Fruit fly (Drosophila melanogaster) whole organism: ENCODE data around the gene CG42671.

Experiments used
- CG8478 ChIP-seq: fragments of >200 bp; optimal IDR thresholded peaks from 2 replicates; lab custom pipeline; 2018; ENCODE audit warnings: inconsistent platforms
- EcR ChIP-seq, 2 experiments: fragments of >200 bp; optimal IDR thresholded peaks; 2 replicates each; lab custom pipeline; 2017; ENCODE audit warnings: missing biosample characterization in 2 of 2, missing genetic modification characterization in 2 of 2, missing genetic modification reagents in 2 of 2
- pan ChIP-seq: fragments of >200 bp; optimal IDR thresholded peaks from 2 replicates; lab custom pipeline; 2017
- psq ChIP-seq: fragments of >200 bp; optimal IDR thresholded peaks from 2 replicates; lab custom pipeline; 2017
- usp ChIP-seq: fragments of >200 bp; optimal IDR thresholded peaks from 2 replicates; lab custom pipeline; 2017; ENCODE audit warnings: missing biosample characterization, missing genetic modification characterization, mixed read lengths

DNA sequence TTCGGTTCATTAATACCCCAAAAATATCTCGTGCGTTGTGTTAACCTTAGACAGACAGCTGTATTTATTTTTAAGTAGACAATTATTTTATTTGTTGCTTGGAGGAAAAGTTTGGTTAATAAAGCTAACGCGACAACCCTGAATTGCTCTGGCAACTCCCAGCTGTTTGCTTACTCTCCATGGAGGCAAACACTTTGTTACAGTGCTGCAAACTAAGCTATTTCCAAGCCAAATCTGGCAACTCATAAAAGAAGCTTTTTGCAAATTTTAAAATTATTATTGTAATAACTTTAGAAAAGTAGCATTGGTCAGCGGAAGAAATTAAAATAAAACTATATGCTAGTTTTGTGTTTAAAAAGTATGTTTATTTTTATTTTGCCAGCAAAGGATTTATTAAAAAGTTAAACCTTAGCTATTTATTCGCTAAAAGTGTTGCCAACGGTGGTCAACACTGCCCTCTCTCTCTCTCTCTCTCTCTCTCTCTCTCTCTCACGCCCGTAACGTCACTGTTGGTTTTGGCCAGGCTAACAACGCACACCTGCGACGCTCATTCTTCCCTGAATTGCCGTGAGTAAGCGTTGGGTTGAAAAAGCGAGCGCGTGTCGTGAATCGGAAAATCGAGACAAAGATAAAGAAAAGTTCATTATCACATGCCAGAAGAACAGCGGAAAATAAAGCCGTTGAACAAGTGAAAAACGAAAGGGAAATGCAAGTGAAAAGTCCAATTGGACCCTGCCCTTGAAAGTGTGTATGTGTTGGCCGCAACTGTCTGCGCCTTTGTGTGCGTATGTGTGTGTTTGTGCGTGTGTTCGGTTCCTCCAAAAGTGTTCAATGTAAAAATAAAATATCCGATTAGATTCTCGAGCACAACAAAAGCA, 1.2 kb downstream of the CG42671 start:
- TF ChIP-seq usp (GFP tag; lab: Kevin White, UChicago) (no peak), pan (no peak), psq (lab: Kevin White, UChicago) (no peak), CG8478 (lab: Kevin White, UChicago) (no peak), EcR (GFP tag; optimal IDR thresholded peaks at IDR 0.05; lab: Kevin White, UChicago) (no peak)
